Fruit fly (Drosophila melanogaster) whole organism, pupa: ENCODE data around the gene bru1.

Source experiments
- CG10348 ChIP-seq: fragments of 200-800 bp; sonication (Bioruptor generic); IDR thresholded peaks from 2 replicates; pipeline ENCODE4 v1.3.6; 2022; ENCODE audit warnings: missing biosample characterization, missing genetic modification characterization
- CG12605 ChIP-seq: fragments of 200-800 bp; sonication (Bioruptor generic); IDR thresholded peaks from 2 replicates; pipeline ENCODE4 v1.3.6; 2022; ENCODE audit warnings: missing biosample characterization, missing genetic modification characterization
- CG13204 ChIP-seq: fragments of 200-800 bp; sonication (Bioruptor generic); optimal IDR thresholded peaks from 2 replicates; lab custom pipeline; 2018; ENCODE audit warnings: missing biosample characterization, mild to moderate bottlenecking, missing genetic modification characterization, moderate library complexity
- CG14655 ChIP-seq: fragments of 200-800 bp; sonication (Bioruptor generic); optimal IDR thresholded peaks from 3 replicates; lab custom pipeline; 2017; ENCODE audit warnings: mild to moderate bottlenecking, missing biosample characterization, missing genetic modification reagents, missing genetic modification characterization
- CG15710 ChIP-seq: fragments of 200-800 bp; sonication (Bioruptor generic); optimal IDR thresholded peaks from 2 replicates; lab custom pipeline; 2018; ENCODE audit warnings: missing biosample characterization, mild to moderate bottlenecking, missing genetic modification characterization, moderate library complexity
- CG17806 ChIP-seq: fragments of 200-800 bp; sonication (Bioruptor generic); optimal IDR thresholded peaks from 2 replicates; lab custom pipeline; 2018; ENCODE audit warnings: missing biosample characterization, mild to moderate bottlenecking, missing genetic modification characterization, moderate library complexity
- CG32121 ChIP-seq: fragments of 200-800 bp; sonication (Bioruptor generic); IDR thresholded peaks from 2 replicates; pipeline ENCODE4 v1.3.6; 2022; ENCODE audit warnings: missing biosample characterization, missing genetic modification characterization
- CG34367 ChIP-seq: fragments of 200-800 bp; sonication (Bioruptor generic); optimal IDR thresholded peaks from 2 replicates; lab custom pipeline; 2018; ENCODE audit warnings: missing biosample characterization, mild to moderate bottlenecking, missing genetic modification characterization
- CG4496 ChIP-seq: fragments of 200-800 bp; sonication (Bioruptor generic); IDR thresholded peaks from 3 replicates; pipeline ENCODE4 v1.3.6; 2022; ENCODE audit warnings: missing biosample characterization, missing genetic modification characterization
- CG8159 ChIP-seq: fragments of 200-800 bp; sonication (Bioruptor generic); optimal IDR thresholded peaks from 3 replicates; lab custom pipeline; 2018; ENCODE audit warnings: missing biosample characterization, mild to moderate bottlenecking, missing genetic modification characterization, moderate library complexity
- CG8301 ChIP-seq: fragments of 200-800 bp; sonication (Bioruptor generic); optimal IDR thresholded peaks from 2 replicates; lab custom pipeline; 2018; ENCODE audit warnings: missing biosample characterization, mild to moderate bottlenecking, missing genetic modification characterization
- CG9948 ChIP-seq: fragments of 200-800 bp; sonication (Bioruptor generic); optimal IDR thresholded peaks from 2 replicates; lab custom pipeline; 2018; ENCODE audit warnings: missing biosample characterization, mild to moderate bottlenecking, missing genetic modification characterization, moderate library complexity
- D1 ChIP-seq: fragments of 200-800 bp; sonication (Bioruptor generic); optimal IDR thresholded peaks from 2 replicates; lab custom pipeline; 2018; ENCODE audit warnings: missing biosample characterization, mild to moderate bottlenecking, missing genetic modification characterization, moderate library complexity
- EcR ChIP-seq: fragments of 200-800 bp; sonication (Bioruptor generic); optimal IDR thresholded peaks from 3 replicates; lab custom pipeline; 2019; ENCODE audit warnings: missing biosample characterization, missing genetic modification characterization, mild to moderate bottlenecking, moderate library complexity, missing genetic modification reagents
- Ets98B ChIP-seq: fragments of 200-800 bp; sonication (Bioruptor generic); IDR thresholded peaks from 2 replicates; pipeline ENCODE4 v1.3.6; 2022; ENCODE audit warnings: missing biosample characterization, missing genetic modification characterization
- Pif1A ChIP-seq: fragments of 200-800 bp; sonication (Bioruptor generic); optimal IDR thresholded peaks from 3 replicates; lab custom pipeline; 2016; ENCODE audit warnings: missing biosample characterization, missing genetic modification characterization
- Pif1B ChIP-seq: fragments of 200-800 bp; sonication (Bioruptor generic); optimal IDR thresholded peaks from 3 replicates; lab custom pipeline; 2016; ENCODE audit warnings: missing biosample characterization, missing genetic modification characterization
- Snoo ChIP-seq: fragments of 200-800 bp; sonication (Bioruptor generic); optimal IDR thresholded peaks from 3 replicates; lab custom pipeline; 2017; ENCODE audit warnings: missing biosample characterization, mild to moderate bottlenecking, missing genetic modification characterization, inconsistent platforms
- fd96Ca ChIP-seq: fragments of 200-800 bp; sonication (Bioruptor generic); IDR thresholded peaks from 3 replicates; pipeline ENCODE4 v1.3.6; 2022; ENCODE audit warnings: missing biosample characterization, missing genetic modification characterization
- gl ChIP-seq: fragments of 200-800 bp; sonication (Bioruptor generic); optimal IDR thresholded peaks from 2 replicates; lab custom pipeline; 2018; ENCODE audit warnings: missing biosample characterization, mild to moderate bottlenecking, missing genetic modification characterization
- rn ChIP-seq: fragments of 200-800 bp; sonication (Bioruptor generic); IDR thresholded peaks from 2 replicates; pipeline ENCODE4 v1.3.6; 2022; ENCODE audit warnings: missing biosample characterization, missing genetic modification characterization

The bru1 gene

DNA sequence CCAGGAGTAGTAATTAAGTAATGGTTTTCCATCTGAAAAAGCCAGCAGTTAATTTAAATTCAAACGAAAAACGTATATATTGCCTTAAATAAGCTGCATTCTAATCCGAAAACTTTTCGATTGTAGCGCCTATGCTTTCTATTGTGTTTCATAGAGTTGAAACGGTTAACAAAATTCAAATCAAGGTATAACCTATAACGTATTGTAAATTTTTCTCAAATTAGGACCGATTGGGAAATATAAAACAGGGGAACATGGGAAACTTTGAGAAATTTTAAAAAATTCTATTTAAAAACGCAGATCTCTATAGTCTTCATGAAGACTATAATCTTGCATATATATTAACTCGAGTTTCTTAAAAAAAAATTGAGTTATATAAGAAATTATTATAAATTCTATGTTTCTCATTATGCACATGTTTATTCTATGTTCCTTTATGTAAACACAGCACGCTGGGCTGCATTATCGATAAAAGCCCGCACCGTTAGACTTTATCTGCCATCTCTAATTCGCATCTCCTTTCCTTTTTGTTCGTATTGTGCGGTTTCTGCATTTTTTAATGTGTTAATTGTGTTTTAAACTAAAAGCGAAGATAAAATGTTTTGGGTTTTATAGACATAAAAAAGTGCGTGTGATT lies at the start of gene bru1:
Gene bru1, plus strand, starts transcription at position 512 of the 637 bp plus-strand sequence.
- no peak for TF ChIP-seq CG15710
- no peak for TF ChIP-seq CG32121 (GFP tag; lab: Robert Waterston, UW)
- no peak for TF ChIP-seq D1 (tag; lab: Kevin White, UChicago)
- TF ChIP-seq CG12605, result no peak
- no peak for TF ChIP-seq Pif1A (GFP tag; lab: Kevin White, UChicago)
- no peak for TF ChIP-seq Pif1B (GFP tag; lab: Kevin White, UChicago)
- no peak for TF ChIP-seq gl (tag; lab: Kevin White, UChicago)
- TF ChIP-seq rn, result no peak
- no peak for TF ChIP-seq fd96Ca (GFP tag; lab: Robert Waterston, UW)
- no peak for TF ChIP-seq CG13204 (GFP tag; lab: Kevin White, UChicago)
- no peak for TF ChIP-seq EcR (GFP tag; lab: Kevin White, UChicago)
- TF ChIP-seq Ets98B (GFP tag; lab: Robert Waterston, UW), result no peak
- no peak for TF ChIP-seq CG10348
- no peak for TF ChIP-seq Snoo (tag; lab: Kevin White, UChicago)
- TF ChIP-seq CG34367 (tag; lab: Kevin White, UChicago), result no peak
- TF ChIP-seq CG17806 (tag; lab: Kevin White, UChicago), result no peak
- TF ChIP-seq CG14655 (GFP tag; lab: Kevin White, UChicago), result no peak
- TF ChIP-seq, all 21 proteins: peak for 0

dm6 chr2L:12133275-12134124 lies 41.3 kb upstream of the bru1 start, which contains the start of gene rho-6:
Gene rho-6, minus strand, starts transcription at chr2L:12133411.
- TF ChIP-seq CG12605 (no peak), CG4496 (peak; percentile 39; the same call in 1 of the 3 replicates), CG14655 (GFP tag; lab: Kevin White, UChicago) (peak; percentile 29)

dm6 chr2L:12134125-12134378 lies 40.8 kb upstream of the bru1 start:
- TF ChIP-seq gl (tag; lab: Kevin White, UChicago) (no peak), CG17806 (tag; lab: Kevin White, UChicago) (no peak), CG10348 (no peak), Ets98B (GFP tag; lab: Robert Waterston, UW) (no peak), fd96Ca (GFP tag; lab: Robert Waterston, UW) (no peak), CG8301 (tag; lab: Kevin White, UChicago) (no peak), CG12605 (no peak)
- TF ChIP-seq, all 21 proteins: peak for 0

dm6 chr2L:12137708-12138107 lies 37.1 kb upstream of the bru1 start, which contains the start of gene Gr33a:
Gene Gr33a, plus strand, starts transcription at chr2L:12138008.
- TF ChIP-seq CG4496, result no peak
- TF ChIP-seq D1 (tag; lab: Kevin White, UChicago), result no peak
- no peak for TF ChIP-seq Ets98B (GFP tag; lab: Robert Waterston, UW)
- TF ChIP-seq CG12605, result no peak

dm6 chr2L:12142439-12142838 lies 32.4 kb upstream of the bru1 start, which contains the start of gene CG31760:
Gene CG31760, plus strand, starts transcription at chr2L:12142780.
- no peak for TF ChIP-seq EcR (GFP tag; lab: Kevin White, UChicago)
- peak; percentile 72 for TF ChIP-seq CG12605
- TF ChIP-seq, all 21 proteins: peak for 1

- no peak for TF ChIP-seq CG34367 (tag; lab: Kevin White, UChicago)
- TF ChIP-seq D1 (tag; lab: Kevin White, UChicago), result no peak
- TF ChIP-seq Snoo (tag; lab: Kevin White, UChicago), result no peak
- TF ChIP-seq CG17806 (tag; lab: Kevin White, UChicago), result no peak
- no peak for TF ChIP-seq EcR (GFP tag; lab: Kevin White, UChicago)
- TF ChIP-seq CG9948 (tag; lab: Kevin White, UChicago), result no peak
- TF ChIP-seq Pif1A (GFP tag; lab: Kevin White, UChicago), result no peak
- no peak for TF ChIP-seq CG32121 (GFP tag; lab: Robert Waterston, UW)
- TF ChIP-seq CG14655 (GFP tag; lab: Kevin White, UChicago), result no peak
- TF ChIP-seq CG4496, result no peak
- TF ChIP-seq gl (tag; lab: Kevin White, UChicago), result no peak
- TF ChIP-seq Ets98B (GFP tag; lab: Robert Waterston, UW), result no peak
- no peak for TF ChIP-seq CG15710
These were observed 13.3 kb upstream of the bru1 start, which contains the start of gene CG31861 for dm6 chr2L:12161467-12161866. Gene CG31861, plus strand, starts transcription at chr2L:12161767.

DNA sequence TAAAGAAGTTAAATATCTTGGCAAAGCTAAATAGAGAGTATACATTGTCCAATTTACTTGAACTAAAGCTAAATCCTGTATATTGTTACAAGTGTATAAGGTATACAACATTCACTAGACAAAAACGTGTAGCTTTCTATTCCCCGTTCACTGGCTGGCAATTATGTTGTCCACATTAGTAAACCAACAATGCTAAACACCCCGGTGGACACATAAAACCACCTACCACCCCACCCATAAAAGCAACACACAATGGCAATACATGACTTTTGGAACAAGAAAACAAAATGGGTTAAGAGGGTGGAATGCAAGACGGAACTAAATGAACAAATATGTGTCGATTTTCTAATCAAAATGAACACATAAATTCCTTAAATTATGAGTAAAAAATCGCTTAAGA lies 10.9 kb upstream of the bru1 start, which contains the start of gene ZnT33D:
Gene ZnT33D, plus strand, starts transcription at position 301 of the 400 bp plus-strand sequence.
- no peak for TF ChIP-seq CG34367 (tag; lab: Kevin White, UChicago)
- TF ChIP-seq CG12605, result no peak
- no peak for TF ChIP-seq CG10348
- no peak for TF ChIP-seq CG13204 (GFP tag; lab: Kevin White, UChicago)
- TF ChIP-seq CG8159 (tag; lab: Kevin White, UChicago), result no peak
- TF ChIP-seq EcR (GFP tag; lab: Kevin White, UChicago), result no peak
- no peak for TF ChIP-seq gl (tag; lab: Kevin White, UChicago)
- TF ChIP-seq rn, result no peak
- no peak for TF ChIP-seq Pif1A (GFP tag; lab: Kevin White, UChicago)
- TF ChIP-seq CG17806 (tag; lab: Kevin White, UChicago), result no peak
- TF ChIP-seq CG4496, result no peak
- TF ChIP-seq CG15710, result no peak
- no peak for TF ChIP-seq CG8301 (tag; lab: Kevin White, UChicago)
- no peak for TF ChIP-seq Pif1B (GFP tag; lab: Kevin White, UChicago)
